Worm (Caenorhabditis elegans) whole organism, young adult: ENCODE results near the gene srtx-1.

Source experiments
- B0035.1 ChIP-seq: sonication (generic microtip); optimal IDR thresholded peaks from 2 replicates; lab custom pipeline; 2016; ENCODE audit warnings: missing genetic modification characterization, mild to moderate bottlenecking, missing compliant biosample characterization, missing genotype, missing genetic modification reagents
- B0336.3 ChIP-seq: fragments of 200-800 bp; sonication (Bioruptor generic); IDR thresholded peaks from 2 replicates; pipeline ENCODE4 v1.3.6; 2022; ENCODE audit warnings: missing genetic modification characterization, missing compliant biosample characterization
- C06A6.2 ChIP-seq: fragments of 200-800 bp; sonication (Bioruptor generic); conservative IDR thresholded peaks from 2 replicates; pipeline ENCODE4 v1.3.6; 2022; ENCODE audit warnings: missing genetic modification characterization, missing compliant biosample characterization
- F22D6.2 ChIP-seq: sonication (generic microtip); optimal IDR thresholded peaks from 2 replicates; lab custom pipeline; 2016; ENCODE audit warnings: mild to moderate bottlenecking, missing genetic modification characterization, missing compliant biosample characterization
- K12H6.12 ChIP-seq: fragments of 200-800 bp; sonication (Bioruptor generic); optimal IDR thresholded peaks from 2 replicates; lab custom pipeline; 2018; ENCODE audit warnings: mild to moderate bottlenecking, missing genetic modification characterization, missing compliant biosample characterization
- T07F8.4 ChIP-seq: sonication (generic microtip); optimal IDR thresholded peaks from 2 replicates; lab custom pipeline; 2016; ENCODE audit warnings: mild to moderate bottlenecking, missing genetic modification characterization, moderate library complexity, missing compliant biosample characterization
- Y53F4B.3 ChIP-seq: fragments of 200-800 bp; sonication (Bioruptor generic); IDR thresholded peaks from 2 replicates; pipeline ENCODE4 v1.3.6; 2022; ENCODE audit warnings: missing genetic modification reagents, missing genetic modification characterization, missing compliant biosample characterization
- Y79H2A.3 ChIP-seq: fragments of 200-800 bp; sonication (Bioruptor generic); conservative IDR thresholded peaks from 2 replicates; pipeline ENCODE4 v1.3.6; 2022; ENCODE audit warnings: missing genetic modification reagents, missing genetic modification characterization, missing compliant biosample characterization
- Y95B8A.8 ChIP-seq: fragments of 200-800 bp; sonication (Bioruptor generic); IDR thresholded peaks from 2 replicates; pipeline ENCODE4 v1.3.6; 2022; ENCODE audit warnings: missing genetic modification reagents, missing genetic modification characterization, missing compliant biosample characterization
- attf-6 ChIP-seq: fragments of 200-800 bp; sonication (Bioruptor generic); IDR thresholded peaks from 2 replicates; pipeline ENCODE4 v1.3.6; 2022; ENCODE audit warnings: missing genetic modification reagents, missing genetic modification characterization, missing compliant biosample characterization
- ccch-3 ChIP-seq: fragments of 200-800 bp; sonication (Bioruptor generic); optimal IDR thresholded peaks from 2 replicates; lab custom pipeline; 2018; ENCODE audit warnings: mild to moderate bottlenecking, missing genetic modification characterization, missing compliant biosample characterization
- cebp-1 ChIP-seq, 2 experiments: fragments of 200-800 bp in 1 of 2; sonication (Bioruptor generic) in 1 of 2; sonication (generic microtip) in 1 of 2; IDR thresholded peaks in 1 of 2; optimal IDR thresholded peaks in 1 of 2; 2 replicates each; pipeline versions ENCODE4 v1.3.6 to Lab custom; 2017 to 2022; ENCODE audit warnings: missing compliant biosample characterization in 2 of 2, missing genetic modification characterization in 2 of 2, mild to moderate bottlenecking in 1 of 2, missing genetic modification reagents in 1 of 2, moderate library complexity in 1 of 2
- ceh-27 ChIP-seq: fragments of 200-800 bp; sonication (Bioruptor generic); optimal IDR thresholded peaks from 2 replicates; lab custom pipeline; 2018; ENCODE audit warnings: mild to moderate bottlenecking, missing genetic modification characterization, moderate library complexity, missing compliant biosample characterization
- ceh-40 ChIP-seq: fragments of 200-800 bp; sonication (Bioruptor generic); IDR thresholded peaks from 2 replicates; pipeline ENCODE4 v1.3.6; 2022; ENCODE audit warnings: missing genetic modification characterization, missing compliant biosample characterization
- ceh-79 ChIP-seq: sonication (generic microtip); optimal IDR thresholded peaks from 2 replicates; lab custom pipeline; 2017; ENCODE audit warnings: mild to moderate bottlenecking, missing genetic modification characterization, missing compliant biosample characterization
- dox-1 ChIP-seq: fragments of 200-800 bp; sonication (Bioruptor generic); IDR thresholded peaks from 2 replicates; pipeline ENCODE4 v1.3.6; 2022; ENCODE audit warnings: missing genetic modification reagents, missing genetic modification characterization, missing compliant biosample characterization
- dpff-1 ChIP-seq: sonication (generic microtip); optimal IDR thresholded peaks from 2 replicates; lab custom pipeline; 2017; ENCODE audit warnings: mild to moderate bottlenecking, missing genetic modification characterization, missing compliant biosample characterization
- efl-1 ChIP-seq: fragments of 150-350 bp; optimal IDR thresholded peaks from 2 replicates; lab custom pipeline; 2014; ENCODE audit warnings: missing biosample characterization, missing genetic modification reagents, missing genetic modification characterization
- egl-18 ChIP-seq: fragments of 200-800 bp; sonication (Bioruptor generic); IDR thresholded peaks from 2 replicates; pipeline ENCODE4 v1.3.6; 2022; ENCODE audit warnings: missing genetic modification reagents, missing genetic modification characterization, missing compliant biosample characterization
- egl-44 ChIP-seq: fragments of 200-800 bp; sonication (Bioruptor generic); IDR thresholded peaks from 2 replicates; pipeline ENCODE4 v1.3.6; 2022; ENCODE audit warnings: missing genetic modification reagents, missing genetic modification characterization, missing compliant biosample characterization
- ets-4 ChIP-seq: fragments of 200-800 bp; sonication (Bioruptor generic); optimal IDR thresholded peaks from 2 replicates; lab custom pipeline; 2018; ENCODE audit warnings: mild to moderate bottlenecking, missing genetic modification characterization, missing compliant biosample characterization
- fkh-3 ChIP-seq: sonication (generic microtip); optimal IDR thresholded peaks from 2 replicates; lab custom pipeline; 2016; ENCODE audit warnings: mild to moderate bottlenecking, missing genetic modification characterization, missing compliant biosample characterization
- him-1 ChIP-seq: sonication (generic microtip); optimal IDR thresholded peaks from 2 replicates; lab custom pipeline; 2016; ENCODE audit warnings: missing genotype, missing genetic modification reagents, missing genetic modification characterization, missing compliant biosample characterization
- hlh-26 ChIP-seq: fragments of 200-800 bp; sonication (Bioruptor generic); conservative IDR thresholded peaks from 2 replicates; pipeline ENCODE4 v1.3.6; 2022; ENCODE audit warnings: missing genetic modification reagents, missing genetic modification characterization, missing compliant biosample characterization
- hmg-1.2 ChIP-seq: fragments of 200-800 bp; sonication (Bioruptor generic); IDR thresholded peaks from 2 replicates; pipeline ENCODE4 v1.3.6; 2022; ENCODE audit warnings: missing genetic modification reagents, missing genetic modification characterization, missing compliant biosample characterization
- let-607 ChIP-seq, 2 experiments: fragments of 200-800 bp in 1 of 2; sonication (Bioruptor generic) in 1 of 2; sonication (generic microtip) in 1 of 2; optimal IDR thresholded peaks; 2 replicates each; lab custom pipeline; 2016 to 2018; ENCODE audit warnings: mild to moderate bottlenecking in 2 of 2, missing compliant biosample characterization in 2 of 2, missing genetic modification characterization in 2 of 2, moderate library complexity in 2 of 2, missing genotype in 1 of 2
- lin-26 ChIP-seq: fragments of 200-800 bp; sonication (Bioruptor generic); IDR thresholded peaks from 2 replicates; pipeline ENCODE4 v1.3.6; 2022; ENCODE audit warnings: missing genetic modification reagents, missing genetic modification characterization, missing compliant biosample characterization
- lin-40 ChIP-seq: sonication (generic microtip); optimal IDR thresholded peaks from 2 replicates; lab custom pipeline; 2016; ENCODE audit warnings: missing genetic modification characterization, mild to moderate bottlenecking, missing compliant biosample characterization, missing genotype, missing genetic modification reagents
- lin-54 ChIP-seq: fragments of 200-800 bp; sonication (Bioruptor generic); optimal IDR thresholded peaks from 2 replicates; lab custom pipeline; 2018; ENCODE audit warnings: mild to moderate bottlenecking, missing genetic modification characterization, missing compliant biosample characterization
- madf-10 ChIP-seq: sonication (generic microtip); optimal IDR thresholded peaks from 2 replicates; lab custom pipeline; 2016; ENCODE audit warnings: mild to moderate bottlenecking, missing genetic modification characterization, missing compliant biosample characterization
- madf-3 ChIP-seq: fragments of 200-800 bp; sonication (Bioruptor generic); IDR thresholded peaks from 2 replicates; pipeline ENCODE4 v1.3.6; 2022; ENCODE audit warnings: missing genetic modification reagents, missing genetic modification characterization, missing compliant biosample characterization
- mcd-1 ChIP-seq: fragments of 200-800 bp; sonication (Bioruptor generic); IDR thresholded peaks from 2 replicates; pipeline ENCODE4 v1.3.6; 2022; ENCODE audit warnings: missing genetic modification reagents, missing genetic modification characterization, missing compliant biosample characterization
- nfya-1 ChIP-seq: sonication (generic microtip); optimal IDR thresholded peaks from 2 replicates; lab custom pipeline; 2017; ENCODE audit warnings: antibody characterized with exemption, missing compliant biosample characterization, missing genetic modification characterization, borderline replicate concordance; ENCODE audit not compliant: insufficient read depth
- nhr-80 ChIP-seq: sonication (generic microtip); optimal IDR thresholded peaks from 2 replicates; lab custom pipeline; 2016; ENCODE audit warnings: missing genetic modification characterization, missing compliant biosample characterization
- rcor-1 ChIP-seq: fragments of 200-800 bp; sonication (Bioruptor generic); IDR thresholded peaks from 2 replicates; pipeline ENCODE4 v1.3.6; 2022; ENCODE audit warnings: missing genetic modification reagents, missing genetic modification characterization, missing compliant biosample characterization
- rec-8 ChIP-seq, 2 experiments: sonication (generic microtip); optimal IDR thresholded peaks; 2 replicates each; lab custom pipeline; 2016; ENCODE audit warnings: mild to moderate bottlenecking in 2 of 2, missing genetic modification characterization in 2 of 2, missing genetic modification reagents in 2 of 2, missing genotype in 2 of 2, missing biosample characterization in 1 of 2, missing compliant biosample characterization in 1 of 2, moderate library complexity in 1 of 2
- rpc-1 ChIP-seq, 2 experiments: fragments of 150-350 bp in 1 of 2; sonication (generic microtip) in 1 of 2; optimal IDR thresholded peaks; 2 replicates each; lab custom pipeline; 2014 to 2018; ENCODE audit warnings: missing biosample characterization in 1 of 2, missing genetic modification characterization in 1 of 2, missing genetic modification reagents in 1 of 2, missing genotype in 1 of 2
- sea-2 ChIP-seq: fragments of 200-800 bp; sonication (Bioruptor generic); IDR thresholded peaks from 2 replicates; pipeline ENCODE4 v1.3.6; 2022; ENCODE audit warnings: missing genetic modification characterization, missing compliant biosample characterization
- snpc-1.3 ChIP-seq: sonication (generic microtip); optimal IDR thresholded peaks from 2 replicates; lab custom pipeline; 2017; ENCODE audit warnings: missing genetic modification characterization, mild to moderate bottlenecking, missing compliant biosample characterization, antibody characterized with exemption, moderate library complexity, missing genotype, missing genetic modification reagents; ENCODE audit not compliant: insufficient read depth
- snpc-3.4 ChIP-seq: sonication (generic microtip); optimal IDR thresholded peaks from 2 replicates; lab custom pipeline; 2017; ENCODE audit warnings: missing genetic modification characterization, mild to moderate bottlenecking, missing compliant biosample characterization, antibody characterized with exemption, moderate library complexity, missing genotype, missing genetic modification reagents
- somi-1 ChIP-seq: fragments of 200-800 bp; sonication (Bioruptor generic); optimal IDR thresholded peaks from 2 replicates; lab custom pipeline; 2018; ENCODE audit warnings: mild to moderate bottlenecking, missing genetic modification characterization, missing compliant biosample characterization
- sptf-2 ChIP-seq: fragments of 200-800 bp; sonication (Bioruptor generic); optimal IDR thresholded peaks from 2 replicates; lab custom pipeline; 2018; ENCODE audit warnings: mild to moderate bottlenecking, missing genetic modification characterization, missing compliant biosample characterization
- tbx-9 ChIP-seq: sonication (generic microtip); optimal IDR thresholded peaks from 2 replicates; lab custom pipeline; 2016; ENCODE audit warnings: borderline replicate concordance, missing genetic modification characterization, inconsistent platforms, missing compliant biosample characterization
- ztf-18 ChIP-seq: sonication (generic microtip); optimal IDR thresholded peaks from 2 replicates; lab custom pipeline; 2016; ENCODE audit warnings: missing genotype, mild to moderate bottlenecking, missing genetic modification characterization, missing compliant biosample characterization
- ztf-28 ChIP-seq: fragments of 200-800 bp; sonication (Bioruptor generic); IDR thresholded peaks from 2 replicates; pipeline ENCODE4 v1.3.6; 2022; ENCODE audit warnings: missing genetic modification reagents, missing genetic modification characterization, missing compliant biosample characterization
- ztf-6 ChIP-seq: fragments of 200-800 bp; sonication (Bioruptor generic); IDR thresholded peaks from 2 replicates; pipeline ENCODE4 v1.3.6; 2022; ENCODE audit warnings: missing genetic modification reagents, missing genetic modification characterization, missing compliant biosample characterization

The srtx-1 gene

DNA sequence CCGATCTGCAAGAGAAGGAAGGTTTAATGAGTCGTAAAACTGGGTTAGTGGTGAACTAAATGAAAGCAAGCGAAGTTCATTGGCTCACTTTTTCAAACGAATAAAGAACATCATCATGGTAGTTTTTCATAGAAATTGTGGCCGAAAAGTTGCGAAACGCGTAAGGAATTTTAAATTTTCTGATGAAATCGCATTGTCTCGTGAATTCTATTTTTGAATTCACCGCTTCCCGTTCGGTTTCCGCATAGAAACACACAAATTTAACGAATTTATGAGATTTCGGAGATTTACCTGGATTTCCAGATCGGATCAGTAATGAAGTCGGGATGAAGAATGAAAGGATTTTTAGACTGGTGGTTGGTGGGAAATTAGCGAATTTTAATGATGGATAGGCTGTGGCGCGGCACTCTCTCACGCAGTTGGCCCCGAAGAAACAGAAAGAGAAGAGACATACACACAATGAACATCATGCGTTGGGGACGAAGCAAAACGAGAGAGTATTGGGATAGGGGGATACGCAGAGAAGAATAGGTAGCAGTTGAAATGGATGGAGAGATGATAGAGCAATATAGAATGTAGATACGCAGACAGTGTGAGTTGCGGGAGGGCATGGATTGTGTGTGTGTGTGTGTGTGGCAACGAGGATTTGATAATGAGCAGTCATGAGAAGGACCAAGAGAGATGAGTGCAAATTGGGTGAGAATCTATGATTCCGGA, 34.0 kb upstream of the srtx-1 start (continued):
- no peak for TF ChIP-seq cebp-1 (GFP tag; IDR thresholded peaks at IDR 0.05; lab: Robert Waterston, UW)
- peak; percentile 68 for TF ChIP-seq cebp-1 (tag; optimal IDR thresholded peaks at IDR 0.05; lab: Kevin White, UChicago)
- no peak for TF ChIP-seq madf-3 (GFP tag; lab: Robert Waterston, UW)
- TF ChIP-seq egl-18 = no peak
- no peak for TF ChIP-seq ets-4
- no peak for TF ChIP-seq snpc-1.3 (tag; lab: Kevin White, UChicago)
- TF ChIP-seq fkh-3 (tag; lab: Kevin White, UChicago) = no peak
- TF ChIP-seq Y79H2A.3 (GFP tag; lab: Robert Waterston, UW) = no peak
- no peak for TF ChIP-seq mcd-1
- TF ChIP-seq madf-10 (tag; lab: Kevin White, UChicago) = no peak
- TF ChIP-seq ceh-79 = no peak
- TF ChIP-seq B0336.3 = no peak
- TF ChIP-seq dpff-1 (tag; lab: Kevin White, UChicago) = no peak
- TF ChIP-seq F22D6.2 (tag; lab: Kevin White, UChicago) = no peak
- TF ChIP-seq ceh-27 = peak; percentile 48
- no peak for TF ChIP-seq T07F8.4 (tag; lab: Kevin White, UChicago)
- no peak for TF ChIP-seq ccch-3 (GFP tag; lab: Kevin White, UChicago)
- no peak for TF ChIP-seq B0035.1 (tag; lab: Kevin White, UChicago)
- TF ChIP-seq ztf-6 (GFP tag; lab: Robert Waterston, UW) = no peak
- no peak for TF ChIP-seq let-607 (tag; optimal IDR thresholded peaks at IDR 0.05; lab: Kevin White, UChicago)
- no peak for TF ChIP-seq rpc-1 (optimal IDR thresholded peaks at IDR 0.05; lab: Kevin White, UChicago)
- no peak for TF ChIP-seq rpc-1 (tag; optimal IDR thresholded peaks at IDR 0.05; lab: Kevin White, UChicago)
- TF ChIP-seq C06A6.2 (GFP tag; lab: Robert Waterston, UW) = no peak
- TF ChIP-seq somi-1 (GFP tag; lab: Kevin White, UChicago) = no peak
- TF ChIP-seq sptf-2 (GFP tag; lab: Kevin White, UChicago) = no peak
- TF ChIP-seq lin-40 (tag; lab: Kevin White, UChicago) = peak; percentile 4
- TF ChIP-seq nhr-80 (tag; lab: Kevin White, UChicago) = no peak
- TF ChIP-seq him-1 = no peak
- no peak for TF ChIP-seq rec-8 (tag; optimal IDR thresholded peaks at IDR 0.05; lab: Kevin White, UChicago)
- TF ChIP-seq egl-44 (GFP tag; lab: Robert Waterston, UW) = no peak
- TF ChIP-seq attf-6 (GFP tag; lab: Robert Waterston, UW) = no peak
- no peak for TF ChIP-seq Y95B8A.8 (GFP tag; lab: Robert Waterston, UW)
- peak; percentile 91 for TF ChIP-seq hmg-1.2 (GFP tag; lab: Robert Waterston, UW)
- no peak for TF ChIP-seq ztf-28 (GFP tag; lab: Robert Waterston, UW)
- TF ChIP-seq sea-2 (GFP tag; lab: Robert Waterston, UW) = no peak
- no peak for TF ChIP-seq dox-1
- peak; percentile 29 for TF ChIP-seq K12H6.12 (tag; lab: Kevin White, UChicago)
- TF ChIP-seq ceh-40 (GFP tag; lab: Robert Waterston, UW) = no peak
- TF ChIP-seq hlh-26 (GFP tag; lab: Robert Waterston, UW) = no peak
- no peak for TF ChIP-seq tbx-9 (tag; lab: Kevin White, UChicago)
- no peak for TF ChIP-seq Y53F4B.3 (GFP tag; lab: Robert Waterston, UW)
- TF ChIP-seq ztf-18 (tag; lab: Kevin White, UChicago) = no peak
- TF ChIP-seq lin-26 (GFP tag; lab: Robert Waterston, UW) = peak; percentile 37; the same call in 1 of the 2 replicates
- TF ChIP-seq nfya-1 = no peak
- TF ChIP-seq rcor-1 = 0 out of 2 replicates have a peak, but pooled peaks have one; percentile 10
- peak; percentile 19 for TF ChIP-seq lin-54 (GFP tag; lab: Kevin White, UChicago)
- no peak for TF ChIP-seq snpc-3.4 (tag; lab: Kevin White, UChicago)
- TF ChIP-seq efl-1 (GFP tag; lab: Kevin White, UChicago) = no peak
